Fruit fly (Drosophila melanogaster) whole organism, adult: Measurements from ENCODE around the gene CG9263.

Source experiments
- CG12768 ChIP-seq: fragments of 200-800 bp; sonication (Bioruptor generic); optimal IDR thresholded peaks from 2 replicates; lab custom pipeline; 2017; ENCODE audit warnings: missing biosample characterization, missing genetic modification characterization, mild to moderate bottlenecking, moderate library complexity, missing genetic modification reagents
- CG14711 ChIP-seq: fragments of 200-800 bp; sonication (Bioruptor generic); optimal IDR thresholded peaks from 2 replicates; lab custom pipeline; 2018; ENCODE audit warnings: missing biosample characterization, mild to moderate bottlenecking, missing genetic modification characterization, moderate library complexity
- CG33017 ChIP-seq: fragments of 200-800 bp; sonication (Bioruptor generic); optimal IDR thresholded peaks from 2 replicates; lab custom pipeline; 2018; ENCODE audit warnings: missing biosample characterization, mild to moderate bottlenecking, missing genetic modification characterization, moderate library complexity
- CG5204 ChIP-seq: fragments of 200-800 bp; sonication (Bioruptor generic); optimal IDR thresholded peaks from 2 replicates; lab custom pipeline; 2016; ENCODE audit warnings: missing biosample characterization, missing genetic modification characterization
- Crg-1 ChIP-seq: fragments of 200-800 bp; sonication (Bioruptor generic); optimal IDR thresholded peaks from 2 replicates; lab custom pipeline; 2016; ENCODE audit warnings: missing biosample characterization, missing genetic modification characterization
- bab1 ChIP-seq: fragments of 200-800 bp; sonication (Bioruptor generic); optimal IDR thresholded peaks from 3 replicates; lab custom pipeline; 2019; ENCODE audit warnings: missing biosample characterization, mild to moderate bottlenecking, missing genetic modification characterization, moderate library complexity
- cic ChIP-seq: fragments of 200-800 bp; sonication (Bioruptor generic); optimal IDR thresholded peaks from 2 replicates; lab custom pipeline; 2017; ENCODE audit warnings: missing biosample characterization, mild to moderate bottlenecking, missing genetic modification characterization, moderate library complexity
- ovo ChIP-seq: fragments of 200-800 bp; sonication (Bioruptor generic); optimal IDR thresholded peaks from 2 replicates; lab custom pipeline; 2016; ENCODE audit warnings: missing biosample characterization, missing genetic modification characterization
- pad ChIP-seq: fragments of 200-800 bp; sonication (Bioruptor generic); optimal IDR thresholded peaks from 3 replicates; lab custom pipeline; 2017; ENCODE audit warnings: missing biosample characterization, missing genetic modification characterization, mild to moderate bottlenecking, moderate library complexity, missing genetic modification reagents
- toe ChIP-seq: fragments of 200-800 bp; sonication (Bioruptor generic); optimal IDR thresholded peaks from 2 replicates; lab custom pipeline; 2016; ENCODE audit warnings: missing biosample characterization, missing genetic modification characterization

- TF ChIP-seq toe (GFP tag; lab: Kevin White, UChicago) (no peak), cic (no peak), CG33017 (no peak), bab1 (GFP tag; lab: Kevin White, UChicago) (no peak), CG14711 (tag; lab: Kevin White, UChicago) (no peak), CG12768 (no peak), ovo (no peak), pad (GFP tag; lab: Kevin White, UChicago) (no peak), Crg-1 (GFP tag; lab: Kevin White, UChicago) (no peak), CG5204 (no peak)
These were observed 3.3 kb upstream of the CG9263 start for dm6 chr2L:13545678-13546077.
